Worm (Caenorhabditis elegans) whole organism, late embryonic: Measurements from ENCODE around the gene M28.10.

ENCODE experiments used
- Y22D7AL.16 ChIP-seq: sonication (generic microtip); optimal IDR thresholded peaks from 2 replicates; lab custom pipeline; 2016; ENCODE audit warnings: missing genetic modification characterization, missing compliant biosample characterization
- ama-1 ChIP-seq: fragments of 150-350 bp; optimal IDR thresholded peaks from 2 replicates; lab custom pipeline; 2014
- ceh-30 ChIP-seq: fragments of 150-350 bp; optimal IDR thresholded peaks from 2 replicates; lab custom pipeline; 2014; ENCODE audit warnings: missing biosample characterization, missing genetic modification characterization
- ets-4 ChIP-seq: sonication (generic microtip); optimal IDR thresholded peaks from 2 replicates; lab custom pipeline; 2016; ENCODE audit warnings: missing genetic modification characterization, missing compliant biosample characterization
- gmeb-2 ChIP-seq: sonication (generic microtip); optimal IDR thresholded peaks from 2 replicates; lab custom pipeline; 2016; ENCODE audit warnings: missing genetic modification characterization, inconsistent platforms, missing compliant biosample characterization
- nhr-11 ChIP-seq: fragments of 150-350 bp; optimal IDR thresholded peaks from 2 replicates; lab custom pipeline; 2014; ENCODE audit warnings: missing biosample characterization, missing genetic modification characterization
- pros-1 ChIP-seq: fragments of 150-350 bp; optimal IDR thresholded peaks from 2 replicates; lab custom pipeline; 2014; ENCODE audit warnings: missing biosample characterization, missing genetic modification reagents, missing genetic modification characterization
- rnt-1 ChIP-seq: sonication (generic microtip); optimal IDR thresholded peaks from 2 replicates; lab custom pipeline; 2016; ENCODE audit warnings: missing genetic modification characterization, missing compliant biosample characterization
- sox-4 ChIP-seq: sonication (generic microtip); optimal IDR thresholded peaks from 2 replicates; lab custom pipeline; 2017; ENCODE audit warnings: mild to moderate bottlenecking, missing genetic modification characterization, inconsistent platforms, missing compliant biosample characterization
- tbx-2 ChIP-seq: sonication (generic microtip); optimal IDR thresholded peaks from 2 replicates; lab custom pipeline; 2016; ENCODE audit warnings: missing genetic modification characterization, missing compliant biosample characterization

- TF ChIP-seq rnt-1 (tag; lab: Kevin White, UChicago) (no peak), Y22D7AL.16 (tag; lab: Kevin White, UChicago) (no peak), pros-1 (tag; lab: Kevin White, UChicago) (no peak), sox-4 (no peak), ama-1 (lab: Kevin White, UChicago) (no peak), tbx-2 (no peak), nhr-11 (tag; lab: Kevin White, UChicago) (no peak), ceh-30 (tag; lab: Kevin White, UChicago) (no peak), gmeb-2 (tag; lab: Kevin White, UChicago) (no peak), ets-4 (tag; lab: Kevin White, UChicago) (no peak)
Measured at ce11 chrII:10665031-10665430, 17.7 kb downstream of the M28.10 start, which contains the start of gene D2089.3.
